Worm (Caenorhabditis elegans) whole organism, L2 larva: ENCODE results near the gene str-44.

ENCODE experiments used
- R02D3.7 ChIP-seq: fragments of 150-350 bp; optimal IDR thresholded peaks from 2 replicates; lab custom pipeline; 2014; ENCODE audit warnings: missing biosample characterization, missing genetic modification characterization
- Y55F3AM.14 ChIP-seq: fragments of 200-800 bp; sonication (Bioruptor generic); optimal IDR thresholded peaks from 2 replicates; lab custom pipeline; 2018; ENCODE audit warnings: mild to moderate bottlenecking, missing genetic modification characterization, missing compliant biosample characterization
- ZK546.5 ChIP-seq: sonication (generic microtip); optimal IDR thresholded peaks from 2 replicates; lab custom pipeline; 2017; ENCODE audit warnings: missing biosample characterization, missing genetic modification characterization
- aly-2 ChIP-seq: fragments of 150-350 bp; optimal IDR thresholded peaks from 2 replicates; lab custom pipeline; 2014; ENCODE audit warnings: missing biosample characterization, missing genetic modification characterization
- ama-1 ChIP-seq: fragments of 150-350 bp; optimal IDR thresholded peaks from 2 replicates; lab custom pipeline; 2018; ENCODE audit warnings: inconsistent platforms
- ceh-16 ChIP-seq: fragments of 150-350 bp; optimal IDR thresholded peaks from 2 replicates; lab custom pipeline; 2014; ENCODE audit warnings: missing biosample characterization, missing genetic modification characterization
- dmd-4 ChIP-seq: sonication (generic microtip); optimal IDR thresholded peaks from 2 replicates; lab custom pipeline; 2017; ENCODE audit warnings: missing biosample characterization, missing genetic modification characterization
- egl-27 ChIP-seq: sonication (generic microtip); optimal IDR thresholded peaks from 3 replicates; lab custom pipeline; 2017; ENCODE audit warnings: missing biosample characterization, missing genetic modification reagents, missing genetic modification characterization
- elt-1 ChIP-seq: fragments of 150-350 bp; optimal IDR thresholded peaks from 2 replicates; lab custom pipeline; 2014; ENCODE audit warnings: missing biosample characterization, missing genetic modification characterization
- elt-3 ChIP-seq: sonication (generic microtip); optimal IDR thresholded peaks from 2 replicates; lab custom pipeline; 2017; ENCODE audit warnings: missing biosample characterization, missing genetic modification characterization
- fos-1 ChIP-seq: fragments of 150-350 bp; optimal IDR thresholded peaks from 2 replicates; lab custom pipeline; 2014; ENCODE audit warnings: missing biosample characterization, missing genetic modification characterization
- gmeb-1 ChIP-seq: fragments of 150-350 bp; optimal IDR thresholded peaks from 2 replicates; lab custom pipeline; 2014; ENCODE audit warnings: missing biosample characterization, missing genetic modification characterization
- lin-11 ChIP-seq: fragments of 150-350 bp; sonication (generic microtip); optimal IDR thresholded peaks from 2 replicates; lab custom pipeline; 2014; ENCODE audit warnings: missing biosample characterization, missing genetic modification characterization, inconsistent platforms, mixed read lengths
- lin-13 ChIP-seq: fragments of 150-350 bp; optimal IDR thresholded peaks from 2 replicates; lab custom pipeline; 2014; ENCODE audit warnings: missing biosample characterization, missing genetic modification reagents, missing genetic modification characterization
- lin-39 ChIP-seq: fragments of 150-350 bp; optimal IDR thresholded peaks from 2 replicates; lab custom pipeline; 2014; ENCODE audit warnings: missing biosample characterization, missing genetic modification reagents, missing genetic modification characterization
- lsy-2 ChIP-seq, 2 experiments: fragments of 150-350 bp in 1 of 2; sonication (generic microtip) in 1 of 2; optimal IDR thresholded peaks; 2 replicates each; lab custom pipeline; 2014 to 2017; ENCODE audit warnings: missing biosample characterization in 2 of 2, missing genetic modification characterization in 2 of 2
- mab-5 ChIP-seq: fragments of 150-350 bp; optimal IDR thresholded peaks from 2 replicates; lab custom pipeline; 2014; ENCODE audit warnings: missing biosample characterization, missing genetic modification characterization
- mbf-1 ChIP-seq: sonication (generic microtip); optimal IDR thresholded peaks from 2 replicates; lab custom pipeline; 2017; ENCODE audit warnings: missing biosample characterization, missing genetic modification characterization
- mdl-1 ChIP-seq, 2 experiments: fragments of 150-350 bp in 1 of 2; sonication (generic microtip) in 1 of 2; optimal IDR thresholded peaks; 2 replicates each; lab custom pipeline; 2017; ENCODE audit warnings: missing biosample characterization in 2 of 2, missing genetic modification characterization in 2 of 2
- nhr-10 ChIP-seq: sonication (generic microtip); optimal IDR thresholded peaks from 2 replicates; lab custom pipeline; 2017; ENCODE audit warnings: missing biosample characterization, missing genetic modification characterization
- nhr-11 ChIP-seq: fragments of 150-350 bp; optimal IDR thresholded peaks from 2 replicates; lab custom pipeline; 2014; ENCODE audit warnings: missing biosample characterization, missing genetic modification characterization
- nhr-12 ChIP-seq: fragments of 150-350 bp; optimal IDR thresholded peaks from 2 replicates; lab custom pipeline; 2014; ENCODE audit warnings: missing biosample characterization, missing genetic modification characterization
- nhr-129 ChIP-seq: fragments of 150-350 bp; optimal IDR thresholded peaks from 2 replicates; lab custom pipeline; 2014; ENCODE audit warnings: missing biosample characterization, missing genetic modification characterization
- nhr-23 ChIP-seq: fragments of 150-350 bp; optimal IDR thresholded peaks from 2 replicates; lab custom pipeline; 2014; ENCODE audit warnings: missing biosample characterization, missing genetic modification reagents, missing genetic modification characterization
- nhr-237 ChIP-seq: fragments of 150-350 bp; optimal IDR thresholded peaks from 2 replicates; lab custom pipeline; 2014; ENCODE audit warnings: missing biosample characterization, missing genetic modification characterization
- nhr-6 ChIP-seq: fragments of 150-350 bp; optimal IDR thresholded peaks from 2 replicates; lab custom pipeline; 2014; ENCODE audit warnings: missing biosample characterization, missing genetic modification characterization
- peb-1 ChIP-seq: fragments of 150-350 bp; optimal IDR thresholded peaks from 2 replicates; lab custom pipeline; 2014; ENCODE audit warnings: missing biosample characterization, missing genetic modification characterization
- sem-4 ChIP-seq: fragments of 150-350 bp; optimal IDR thresholded peaks from 2 replicates; lab custom pipeline; 2014; ENCODE audit warnings: missing biosample characterization, missing genetic modification reagents, missing genetic modification characterization
- skn-1 ChIP-seq: sonication (generic microtip); optimal IDR thresholded peaks from 2 replicates; lab custom pipeline; 2017; ENCODE audit warnings: missing biosample characterization, missing genetic modification characterization
- sma-9 ChIP-seq, 2 experiments: fragments of 150-350 bp in 1 of 2; sonication (generic microtip) in 1 of 2; optimal IDR thresholded peaks; 2 replicates each; lab custom pipeline; 2014 to 2016; ENCODE audit warnings: missing genetic modification characterization in 2 of 2, mild to moderate bottlenecking in 1 of 2, missing biosample characterization in 1 of 2, missing compliant biosample characterization in 1 of 2, missing genetic modification reagents in 1 of 2, moderate library complexity in 1 of 2
- snpc-4 ChIP-seq: fragments of 150-350 bp; optimal IDR thresholded peaks from 2 replicates; lab custom pipeline; 2014; ENCODE audit warnings: missing biosample characterization, missing genetic modification characterization
- unc-55 ChIP-seq: fragments of 150-350 bp; sonication (generic microtip); optimal IDR thresholded peaks from 3 replicates; lab custom pipeline; 2014; ENCODE audit warnings: missing biosample characterization, missing genetic modification reagents, missing genetic modification characterization
- unc-62 ChIP-seq: fragments of 150-350 bp; optimal IDR thresholded peaks from 2 replicates; lab custom pipeline; 2014; ENCODE audit warnings: missing biosample characterization, missing genetic modification reagents, missing genetic modification characterization
- ztf-1 ChIP-seq: fragments of 200-800 bp; sonication (Bioruptor generic); conservative IDR thresholded peaks from 2 replicates; pipeline ENCODE4 v1.3.6; 2022; ENCODE audit warnings: missing genetic modification characterization, missing compliant biosample characterization
- ztf-11 ChIP-seq: sonication (generic microtip); optimal IDR thresholded peaks from 2 replicates; lab custom pipeline; 2017; ENCODE audit warnings: missing biosample characterization, missing genetic modification characterization
- ztf-4 ChIP-seq: fragments of 150-350 bp; optimal IDR thresholded peaks from 2 replicates; lab custom pipeline; 2014; ENCODE audit warnings: missing biosample characterization, missing genetic modification characterization

str-44 gene

ce11 chrIV:7208961-7209360 is 32.0 kb downstream of the str-44 start:
- TF ChIP-seq nhr-6 (tag; lab: Kevin White, UChicago) (no peak), lsy-2 (tag; optimal IDR thresholded peaks at IDR 0.05; lab: Kevin White, UChicago) (no peak), dmd-4 (no peak), ztf-11 (no peak)

ce11 chrIV:7211313-7211712 is 34.3 kb downstream of the str-44 start:
- TF ChIP-seq nhr-6 (tag; lab: Kevin White, UChicago) = no peak
- no peak for TF ChIP-seq aly-2 (tag; lab: Kevin White, UChicago)
- no peak for TF ChIP-seq elt-1 (tag; lab: Kevin White, UChicago)
- no peak for TF ChIP-seq egl-27 (tag; lab: Kevin White, UChicago)
- TF ChIP-seq snpc-4 = no peak
- TF ChIP-seq nhr-10 (tag; lab: Kevin White, UChicago) = no peak
- no peak for TF ChIP-seq unc-55 (GFP tag; lab: Kevin White, UChicago)

ce11 chrIV:7212769-7213168 is 35.8 kb downstream of the str-44 start:
- TF ChIP-seq nhr-129 (tag; lab: Kevin White, UChicago) = no peak
- peak; percentile 44 for TF ChIP-seq fos-1

ce11 chrIV:7216210-7216609 is 39.2 kb downstream of the str-44 start:
- TF ChIP-seq peb-1 (tag; lab: Kevin White, UChicago) (no peak), ama-1 (lab: Kevin White, UChicago) (no peak), gmeb-1 (no peak), unc-62 (GFP tag; lab: Kevin White, UChicago) (no peak), lin-13 (GFP tag; lab: Kevin White, UChicago) (no peak), nhr-6 (tag; lab: Kevin White, UChicago) (no peak)

ce11 chrIV:7219398-7220087 is 42.6 kb downstream of the str-44 start, which contains the start of the genes glb-23 and R13A1.1:
TSS of gene glb-23 (minus strand) at chrIV:7219498.
TSS of gene R13A1.1 (plus strand) at chrIV:7220037.
- no peak for TF ChIP-seq nhr-10 (tag; lab: Kevin White, UChicago)
- TF ChIP-seq nhr-23 (tag; lab: Kevin White, UChicago) = no peak
- TF ChIP-seq lin-39 (tag; lab: Kevin White, UChicago) = no peak
- TF ChIP-seq nhr-11 = no peak
- no peak for TF ChIP-seq lin-11
- no peak for TF ChIP-seq mdl-1 (tag; optimal IDR thresholded peaks at IDR 0.05; lab: Kevin White, UChicago)
- TF ChIP-seq egl-27 (tag; lab: Kevin White, UChicago) = no peak
- no peak for TF ChIP-seq ama-1 (lab: Kevin White, UChicago)
- no peak for TF ChIP-seq elt-1 (tag; lab: Kevin White, UChicago)
- TF ChIP-seq lin-13 (GFP tag; lab: Kevin White, UChicago) = no peak
- no peak for TF ChIP-seq unc-62 (GFP tag; lab: Kevin White, UChicago)
- TF ChIP-seq ztf-1 (GFP tag; lab: Robert Waterston, UW) = no peak
- no peak for TF ChIP-seq sma-9 (GFP tag; optimal IDR thresholded peaks at IDR 0.05; lab: Kevin White, UChicago)
- no peak for TF ChIP-seq sma-9 (tag; optimal IDR thresholded peaks at IDR 0.05; lab: Kevin White, UChicago)
- TF ChIP-seq mab-5 (tag; lab: Kevin White, UChicago) = no peak
- TF ChIP-seq ztf-4 (tag; lab: Kevin White, UChicago) = no peak
- no peak for TF ChIP-seq nhr-12 (tag; lab: Kevin White, UChicago)
- TF ChIP-seq gmeb-1 = no peak
- no peak for TF ChIP-seq elt-3 (tag; lab: Kevin White, UChicago)
- TF ChIP-seq ceh-16 (tag; lab: Kevin White, UChicago) = no peak

- no peak for TF ChIP-seq nhr-129 (tag; lab: Kevin White, UChicago)
- TF ChIP-seq sem-4 (tag; lab: Kevin White, UChicago) = no peak
- TF ChIP-seq peb-1 (tag; lab: Kevin White, UChicago) = no peak
- no peak for TF ChIP-seq ceh-16 (tag; lab: Kevin White, UChicago)
- no peak for TF ChIP-seq nhr-12 (tag; lab: Kevin White, UChicago)
- TF ChIP-seq ztf-11 = no peak
- no peak for TF ChIP-seq nhr-6 (tag; lab: Kevin White, UChicago)
- TF ChIP-seq fos-1 = no peak
- TF ChIP-seq ZK546.5 (tag; lab: Kevin White, UChicago) = no peak
- no peak for TF ChIP-seq mbf-1
- no peak for TF ChIP-seq elt-3 (tag; lab: Kevin White, UChicago)
- no peak for TF ChIP-seq R02D3.7 (tag; lab: Kevin White, UChicago)
- no peak for TF ChIP-seq aly-2 (tag; lab: Kevin White, UChicago)
- no peak for TF ChIP-seq nhr-237 (tag; lab: Kevin White, UChicago)
- TF ChIP-seq skn-1 (tag; lab: Kevin White, UChicago) = no peak
- TF ChIP-seq Y55F3AM.14 (GFP tag; lab: Kevin White, UChicago) = no peak
- TF ChIP-seq lin-39 (tag; lab: Kevin White, UChicago) = no peak
- TF ChIP-seq, all 48 proteins: peak for 0
Observed at ce11 chrIV:7222088-7222487, 45.1 kb downstream of the str-44 start.
